Fruit fly (Drosophila melanogaster) whole organism, pupa: ENCODE data around the gene EloA.

Experiments
- CG12605 ChIP-seq: fragments of 200-800 bp; sonication (Bioruptor generic); IDR thresholded peaks from 2 replicates; pipeline ENCODE4 v1.3.6; 2022; ENCODE audit warnings: missing biosample characterization, missing genetic modification characterization
- CG13204 ChIP-seq: fragments of 200-800 bp; sonication (Bioruptor generic); optimal IDR thresholded peaks from 2 replicates; lab custom pipeline; 2018; ENCODE audit warnings: missing biosample characterization, mild to moderate bottlenecking, missing genetic modification characterization, moderate library complexity
- CG14655 ChIP-seq: fragments of 200-800 bp; sonication (Bioruptor generic); optimal IDR thresholded peaks from 3 replicates; lab custom pipeline; 2017; ENCODE audit warnings: mild to moderate bottlenecking, missing biosample characterization, missing genetic modification reagents, missing genetic modification characterization
- CG15710 ChIP-seq: fragments of 200-800 bp; sonication (Bioruptor generic); optimal IDR thresholded peaks from 2 replicates; lab custom pipeline; 2018; ENCODE audit warnings: missing biosample characterization, mild to moderate bottlenecking, missing genetic modification characterization, moderate library complexity
- CG17806 ChIP-seq: fragments of 200-800 bp; sonication (Bioruptor generic); optimal IDR thresholded peaks from 2 replicates; lab custom pipeline; 2018; ENCODE audit warnings: missing biosample characterization, mild to moderate bottlenecking, missing genetic modification characterization, moderate library complexity
- CG32121 ChIP-seq: fragments of 200-800 bp; sonication (Bioruptor generic); IDR thresholded peaks from 2 replicates; pipeline ENCODE4 v1.3.6; 2022; ENCODE audit warnings: missing biosample characterization, missing genetic modification characterization
- CG34367 ChIP-seq: fragments of 200-800 bp; sonication (Bioruptor generic); optimal IDR thresholded peaks from 2 replicates; lab custom pipeline; 2018; ENCODE audit warnings: missing biosample characterization, mild to moderate bottlenecking, missing genetic modification characterization
- CG4496 ChIP-seq: fragments of 200-800 bp; sonication (Bioruptor generic); IDR thresholded peaks from 3 replicates; pipeline ENCODE4 v1.3.6; 2022; ENCODE audit warnings: missing biosample characterization, missing genetic modification characterization
- CG8159 ChIP-seq: fragments of 200-800 bp; sonication (Bioruptor generic); optimal IDR thresholded peaks from 3 replicates; lab custom pipeline; 2018; ENCODE audit warnings: missing biosample characterization, mild to moderate bottlenecking, missing genetic modification characterization, moderate library complexity
- CG8301 ChIP-seq: fragments of 200-800 bp; sonication (Bioruptor generic); optimal IDR thresholded peaks from 2 replicates; lab custom pipeline; 2018; ENCODE audit warnings: missing biosample characterization, mild to moderate bottlenecking, missing genetic modification characterization
- CG9948 ChIP-seq: fragments of 200-800 bp; sonication (Bioruptor generic); optimal IDR thresholded peaks from 2 replicates; lab custom pipeline; 2018; ENCODE audit warnings: missing biosample characterization, mild to moderate bottlenecking, missing genetic modification characterization, moderate library complexity
- D1 ChIP-seq: fragments of 200-800 bp; sonication (Bioruptor generic); optimal IDR thresholded peaks from 2 replicates; lab custom pipeline; 2018; ENCODE audit warnings: missing biosample characterization, mild to moderate bottlenecking, missing genetic modification characterization, moderate library complexity
- EcR ChIP-seq: fragments of 200-800 bp; sonication (Bioruptor generic); optimal IDR thresholded peaks from 3 replicates; lab custom pipeline; 2019; ENCODE audit warnings: missing biosample characterization, missing genetic modification characterization, mild to moderate bottlenecking, moderate library complexity, missing genetic modification reagents
- Ets98B ChIP-seq: fragments of 200-800 bp; sonication (Bioruptor generic); IDR thresholded peaks from 2 replicates; pipeline ENCODE4 v1.3.6; 2022; ENCODE audit warnings: missing biosample characterization, missing genetic modification characterization
- Pif1A ChIP-seq: fragments of 200-800 bp; sonication (Bioruptor generic); optimal IDR thresholded peaks from 3 replicates; lab custom pipeline; 2016; ENCODE audit warnings: missing biosample characterization, missing genetic modification characterization
- Pif1B ChIP-seq: fragments of 200-800 bp; sonication (Bioruptor generic); optimal IDR thresholded peaks from 3 replicates; lab custom pipeline; 2016; ENCODE audit warnings: missing biosample characterization, missing genetic modification characterization
- Snoo ChIP-seq: fragments of 200-800 bp; sonication (Bioruptor generic); optimal IDR thresholded peaks from 3 replicates; lab custom pipeline; 2017; ENCODE audit warnings: missing biosample characterization, mild to moderate bottlenecking, missing genetic modification characterization, inconsistent platforms
- fd96Ca ChIP-seq: fragments of 200-800 bp; sonication (Bioruptor generic); IDR thresholded peaks from 3 replicates; pipeline ENCODE4 v1.3.6; 2022; ENCODE audit warnings: missing biosample characterization, missing genetic modification characterization
- gl ChIP-seq: fragments of 200-800 bp; sonication (Bioruptor generic); optimal IDR thresholded peaks from 2 replicates; lab custom pipeline; 2018; ENCODE audit warnings: missing biosample characterization, mild to moderate bottlenecking, missing genetic modification characterization
- rn ChIP-seq: fragments of 200-800 bp; sonication (Bioruptor generic); IDR thresholded peaks from 2 replicates; pipeline ENCODE4 v1.3.6; 2022; ENCODE audit warnings: missing biosample characterization, missing genetic modification characterization

The EloA gene

DNA sequence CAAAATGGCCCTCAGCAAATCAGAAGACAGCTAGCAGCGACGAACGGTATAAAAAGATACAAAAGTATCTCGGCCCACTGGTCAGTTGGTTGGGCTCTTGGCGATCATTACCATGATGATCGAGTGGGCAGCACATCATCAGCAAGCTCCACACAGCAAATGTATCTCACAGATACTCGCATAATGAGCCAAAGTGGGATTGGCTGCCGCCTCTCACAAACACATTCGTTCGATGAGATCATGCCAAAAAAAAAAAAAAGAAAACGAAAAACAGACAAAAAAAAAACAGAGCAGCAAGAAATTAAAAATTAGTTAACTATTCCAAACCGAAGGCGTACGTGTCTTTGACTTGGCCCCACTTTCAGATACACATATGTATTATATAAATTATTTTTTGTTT is 44.8 kb downstream of the EloA start:
- TF ChIP-seq CG14655 (GFP tag; lab: Kevin White, UChicago) (no peak), CG4496 (GFP tag; lab: Robert Waterston, UW) (no peak), gl (tag; lab: Kevin White, UChicago) (no peak), CG34367 (tag; lab: Kevin White, UChicago) (no peak), fd96Ca (GFP tag; lab: Robert Waterston, UW) (no peak), CG32121 (GFP tag; lab: Robert Waterston, UW) (no peak), CG12605 (GFP tag; lab: Robert Waterston, UW) (0 out of 2 replicates have a peak, but pooled peaks have one; percentile 13), EcR (GFP tag; lab: Kevin White, UChicago) (no peak)

DNA sequence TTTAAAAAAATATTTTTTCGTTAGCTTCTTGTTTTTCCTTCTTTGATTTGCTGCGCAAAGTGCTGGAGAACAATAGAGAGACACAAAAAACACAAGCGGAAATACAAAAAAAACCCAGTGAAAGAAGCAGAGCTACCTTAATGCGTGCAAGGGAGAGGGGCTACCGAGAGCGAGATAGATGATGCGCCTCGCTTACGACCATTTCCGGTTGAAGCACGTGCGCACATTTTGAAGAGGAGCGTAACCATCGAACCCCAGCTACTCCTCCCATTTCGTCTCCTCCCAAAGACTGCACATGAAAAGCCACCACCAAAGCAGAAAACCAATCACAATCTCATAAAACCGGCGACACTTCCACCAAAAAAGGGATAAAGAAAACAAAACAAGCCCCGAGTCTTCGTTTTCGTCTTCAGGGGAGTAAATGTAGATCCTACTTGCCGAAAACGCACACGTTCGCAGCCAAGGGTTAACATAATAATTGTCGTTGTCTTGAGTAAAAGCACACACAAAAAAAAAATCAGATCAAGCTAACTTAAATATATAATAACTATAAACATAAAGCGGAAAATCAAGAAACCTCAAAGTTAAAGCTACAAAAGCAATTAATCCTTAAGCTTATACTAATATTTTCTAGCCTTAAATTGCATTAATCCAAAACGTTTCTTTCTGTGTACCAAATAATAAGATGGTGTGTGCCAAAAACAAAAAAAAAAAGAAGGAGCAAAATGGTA is 45.9 kb downstream of the EloA start:
- TF ChIP-seq CG12605 (GFP tag; lab: Robert Waterston, UW) (no peak), CG15710 (tag; lab: Kevin White, UChicago) (peak; percentile 6), D1 (tag; lab: Kevin White, UChicago) (no peak), CG34367 (tag; lab: Kevin White, UChicago) (no peak), CG8301 (no peak), EcR (GFP tag; lab: Kevin White, UChicago) (no peak), fd96Ca (GFP tag; lab: Robert Waterston, UW) (no peak), CG17806 (no peak), CG8159 (peak; percentile 18), CG13204 (GFP tag; lab: Kevin White, UChicago) (no peak), Snoo (tag; lab: Kevin White, UChicago) (peak; percentile 28), Pif1A (GFP tag; lab: Kevin White, UChicago) (no peak), CG14655 (GFP tag; lab: Kevin White, UChicago) (peak; percentile 25), rn (GFP tag; lab: Robert Waterston, UW) (no peak), CG9948 (tag; lab: Kevin White, UChicago) (no peak), Ets98B (GFP tag; lab: Robert Waterston, UW) (no peak)

DNA sequence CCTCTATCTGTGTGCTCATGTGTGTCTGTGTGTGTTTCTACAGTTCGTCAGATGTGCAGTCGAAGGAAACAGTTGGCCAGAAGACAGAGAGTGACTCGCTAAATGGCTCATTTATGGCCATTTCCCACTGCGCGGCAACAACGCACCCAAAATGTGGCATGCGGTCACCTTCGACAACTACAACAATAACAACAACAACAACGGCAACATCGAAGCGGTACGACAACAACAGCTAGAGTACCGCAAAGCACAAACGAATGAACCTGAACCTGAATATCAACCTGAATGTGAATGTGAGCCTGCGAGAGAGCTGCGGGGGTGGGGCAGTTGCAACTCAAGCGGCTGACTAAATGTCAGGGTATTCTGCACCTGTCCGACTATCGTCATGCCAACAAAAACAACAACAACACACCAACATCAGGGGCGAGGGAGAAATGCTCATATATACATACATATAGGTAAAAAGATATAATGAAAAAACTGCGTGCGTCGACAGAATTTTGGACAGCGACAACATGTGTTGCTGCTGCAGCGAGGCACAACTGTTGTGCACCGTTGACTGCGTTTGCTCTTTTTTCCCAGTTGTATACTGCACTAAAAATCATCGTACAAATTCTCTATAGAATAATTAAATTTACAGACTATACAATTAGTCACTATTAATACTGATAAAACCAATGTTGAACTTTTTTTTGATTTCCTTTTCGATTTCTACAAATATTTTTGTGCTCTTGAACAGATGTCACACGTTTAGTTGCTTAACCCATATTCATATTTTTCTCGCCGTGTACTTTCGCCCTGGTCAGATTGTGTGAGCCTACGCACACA is 48.9 kb downstream of the EloA start:
- TF ChIP-seq Pif1B (GFP tag; lab: Kevin White, UChicago) (peak; percentile 28), CG15710 (tag; lab: Kevin White, UChicago) (peak; percentile 30), CG34367 (tag; lab: Kevin White, UChicago) (peak; percentile 24), CG4496 (GFP tag; lab: Robert Waterston, UW) (no peak), CG14655 (GFP tag; lab: Kevin White, UChicago) (peak; percentile 27), EcR (GFP tag; lab: Kevin White, UChicago) (no peak)

DNA sequence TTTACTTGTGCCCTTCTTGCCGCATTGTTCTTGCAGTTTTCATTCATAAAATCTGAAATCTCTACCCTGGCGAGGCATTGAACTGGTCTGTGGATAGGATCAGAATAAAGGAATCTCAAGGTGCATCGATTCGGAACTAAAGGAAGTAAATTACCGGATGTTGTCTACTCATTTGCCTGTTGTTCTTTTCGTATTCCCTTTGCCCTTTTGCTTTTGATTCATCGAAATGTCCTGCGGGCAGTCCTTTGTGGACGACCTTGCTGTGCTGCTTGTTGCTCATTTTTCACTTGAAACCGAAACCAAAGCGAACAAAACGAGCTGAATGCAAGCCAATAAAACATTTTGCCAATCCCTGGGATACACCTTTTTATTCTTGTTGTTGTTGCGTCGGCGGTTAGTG is 49.9 kb downstream of the EloA start:
- no peak for TF ChIP-seq fd96Ca (GFP tag; lab: Robert Waterston, UW)
- no peak for TF ChIP-seq rn (GFP tag; lab: Robert Waterston, UW)
- no peak for TF ChIP-seq Snoo (tag; lab: Kevin White, UChicago)
- TF ChIP-seq Pif1A (GFP tag; lab: Kevin White, UChicago) = no peak
- TF ChIP-seq CG34367 (tag; lab: Kevin White, UChicago) = no peak
- no peak for TF ChIP-seq Pif1B (GFP tag; lab: Kevin White, UChicago)
- TF ChIP-seq CG4496 (GFP tag; lab: Robert Waterston, UW) = no peak
- no peak for TF ChIP-seq gl (tag; lab: Kevin White, UChicago)
- TF ChIP-seq CG12605 (GFP tag; lab: Robert Waterston, UW) = no peak
- no peak for TF ChIP-seq CG9948 (tag; lab: Kevin White, UChicago)
- no peak for TF ChIP-seq EcR (GFP tag; lab: Kevin White, UChicago)
- no peak for TF ChIP-seq CG32121 (GFP tag; lab: Robert Waterston, UW)
- no peak for TF ChIP-seq D1 (tag; lab: Kevin White, UChicago)
- no peak for TF ChIP-seq CG8159
- TF ChIP-seq CG14655 (GFP tag; lab: Kevin White, UChicago) = no peak

DNA sequence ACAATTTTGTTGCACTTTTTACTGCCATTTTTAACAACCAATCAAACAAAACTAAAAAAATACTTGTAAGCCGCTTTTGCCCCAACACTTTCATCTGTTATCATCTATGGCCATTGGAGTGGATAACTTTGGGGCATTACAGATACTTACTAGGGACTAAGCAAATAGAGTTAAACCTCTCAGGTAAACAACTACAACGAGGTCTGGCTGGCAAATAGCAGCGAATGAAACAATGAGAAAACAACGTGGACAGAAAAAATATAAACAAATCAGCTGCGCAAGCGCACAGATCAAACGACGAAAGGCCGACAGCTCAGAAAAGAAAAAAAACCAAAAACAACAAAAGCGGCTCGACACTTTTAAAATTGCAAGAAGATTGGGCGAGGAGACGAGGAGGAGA is 50.8 kb downstream of the EloA start:
- TF ChIP-seq D1 (tag; lab: Kevin White, UChicago) (no peak), CG32121 (GFP tag; lab: Robert Waterston, UW) (no peak), CG9948 (tag; lab: Kevin White, UChicago) (no peak)

DNA sequence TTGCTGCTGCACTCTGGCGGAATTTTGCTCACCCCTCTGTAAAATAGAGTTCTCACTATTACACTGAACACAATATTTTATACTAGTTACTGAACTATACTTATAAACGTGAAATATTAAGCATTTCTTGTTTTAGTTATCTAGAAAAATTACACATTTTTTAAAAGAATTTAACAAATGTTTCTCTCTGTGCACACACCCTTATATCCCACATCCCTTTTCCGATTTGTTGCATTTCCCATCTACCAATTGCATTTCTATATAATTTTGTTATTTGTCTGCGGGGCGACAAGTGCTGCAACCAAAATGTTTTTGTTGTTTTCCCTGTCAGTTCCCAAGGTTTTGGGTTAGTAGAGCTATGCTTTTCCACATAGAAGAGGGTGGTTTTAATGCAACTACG is 51.9 kb downstream of the EloA start:
- TF ChIP-seq CG4496 (GFP tag; lab: Robert Waterston, UW) (no peak), CG8159 (peak; percentile 11)
- TF ChIP-seq, all 21 proteins: peak for 1
